Worm (Caenorhabditis elegans) whole organism, L4/young adult: ENCODE measurements around the gene F25B5.3.

Experiments used
- W03F9.2 ChIP-seq: fragments of 150-350 bp; optimal IDR thresholded peaks from 2 replicates; lab custom pipeline; 2014; ENCODE audit warnings: missing biosample characterization, missing genetic modification characterization
- dao-5 ChIP-seq: sonication (generic microtip); optimal IDR thresholded peaks from 2 replicates; lab custom pipeline; 2016; ENCODE audit warnings: missing genotype, missing genetic modification characterization, moderate library complexity, missing compliant biosample characterization
- him-1 ChIP-seq: sonication (generic microtip); optimal IDR thresholded peaks from 2 replicates; lab custom pipeline; 2016; ENCODE audit warnings: missing genotype, missing genetic modification reagents, missing genetic modification characterization, missing compliant biosample characterization

F25B5.3 gene

DNA sequence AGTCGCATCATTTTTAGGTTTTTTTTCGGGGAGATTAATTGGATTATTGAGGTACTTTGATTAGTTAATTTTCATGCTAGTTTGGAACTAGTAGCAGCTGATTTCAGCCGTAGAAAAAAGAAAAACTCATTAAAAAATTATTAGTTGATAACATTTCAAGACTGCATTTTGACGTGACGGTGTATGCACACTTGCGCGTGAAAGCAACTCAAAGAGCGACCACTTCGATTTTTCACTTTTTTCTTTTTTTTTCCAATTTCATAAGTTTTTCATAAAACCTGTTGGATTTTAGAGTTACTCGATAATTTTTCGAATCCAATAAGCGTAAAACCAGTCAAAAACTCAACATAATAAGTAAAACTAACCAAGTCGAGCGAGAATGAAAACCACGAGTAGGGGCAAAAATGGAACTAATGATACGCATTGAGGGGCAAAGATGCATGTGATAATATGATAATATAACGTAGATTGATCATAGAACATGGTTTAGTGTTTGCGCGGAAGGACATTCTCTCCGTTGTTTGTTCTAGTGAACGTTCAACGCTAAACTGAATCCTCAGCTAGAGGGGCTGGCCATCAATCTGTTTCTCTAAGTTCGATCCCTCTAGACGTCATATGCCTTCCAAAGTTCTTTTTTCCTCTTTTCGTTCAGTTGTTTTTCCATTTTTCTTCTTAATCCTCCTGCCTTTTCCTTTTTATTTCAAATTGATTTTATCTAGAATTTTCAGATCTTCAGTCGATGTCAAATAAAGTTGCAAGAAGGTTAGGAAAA lies at the start of gene F25B5.3, which contains the start of gene F25B5.6:
TSS of gene F25B5.3 (plus strand) at position 722 of the 772 bp plus-strand sequence.
TSS of gene F25B5.6 (minus strand) at position 572 of the 772 bp plus-strand sequence.
- TF ChIP-seq dao-5 (tag; lab: Kevin White, UChicago) (no peak), him-1 (tag; lab: Kevin White, UChicago) (no peak)

DNA sequence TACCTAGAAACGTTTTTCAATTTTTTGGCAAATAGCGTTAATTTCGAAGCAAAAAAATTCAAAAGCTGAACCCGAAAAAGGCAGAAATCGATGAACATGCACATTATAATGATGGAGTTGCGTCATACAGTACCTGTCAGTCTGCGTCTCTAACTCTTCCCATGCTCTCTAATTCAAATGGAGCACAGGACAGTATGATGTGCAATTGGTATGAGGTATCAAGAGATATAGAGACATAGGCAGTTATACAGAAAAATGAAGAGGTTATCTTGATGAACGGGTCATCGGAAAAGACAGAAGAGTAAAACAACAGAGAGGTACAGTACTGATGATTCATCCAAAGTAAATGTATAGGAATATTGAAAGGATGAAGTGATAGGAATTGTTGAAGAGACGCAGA lies 48.0 kb upstream of the F25B5.3 start:
- TF ChIP-seq dao-5 (tag; lab: Kevin White, UChicago) (no peak), W03F9.2 (tag; lab: Kevin White, UChicago) (no peak), him-1 (tag; lab: Kevin White, UChicago) (no peak)

DNA sequence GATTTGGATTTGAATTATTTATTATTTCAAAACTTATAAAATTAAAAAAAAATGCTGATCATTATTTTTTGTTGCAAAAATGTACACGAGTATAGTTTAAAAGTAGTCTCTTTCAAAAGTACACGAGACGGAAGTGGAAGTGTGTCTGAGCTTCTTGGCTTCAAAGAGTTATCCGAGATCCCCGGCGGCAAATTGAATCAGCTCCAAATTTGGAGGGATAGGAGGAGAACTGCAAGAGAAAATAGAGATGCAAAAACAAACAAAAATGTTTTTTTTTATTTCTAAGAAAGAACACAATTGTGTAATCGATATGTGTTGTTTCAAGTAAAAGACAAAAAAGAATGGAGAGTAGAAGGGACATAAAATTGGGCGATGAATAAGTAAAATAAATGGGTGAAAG lies 46.1 kb upstream of the F25B5.3 start:
- TF ChIP-seq dao-5 (tag; lab: Kevin White, UChicago) (no peak), him-1 (tag; lab: Kevin White, UChicago) (no peak), W03F9.2 (tag; lab: Kevin White, UChicago) (no peak)

DNA sequence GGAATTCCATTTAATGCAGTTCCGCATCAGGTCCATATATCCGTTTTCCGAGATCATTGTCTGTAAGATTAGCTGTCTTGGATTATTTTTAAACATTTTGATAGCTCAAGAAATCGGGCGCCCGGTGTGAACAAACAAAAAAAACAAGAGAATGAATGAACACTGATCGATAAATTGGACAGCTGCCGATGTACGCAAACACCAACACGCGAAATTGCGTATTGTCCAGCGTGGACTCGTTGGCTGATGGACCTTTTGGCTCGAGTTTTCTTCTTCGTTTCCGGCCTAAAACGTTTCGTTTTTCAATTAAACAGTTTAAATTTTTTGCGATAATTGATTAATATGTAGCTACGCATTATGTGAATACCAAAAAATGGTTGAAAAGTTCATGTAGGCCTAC lies 42.6 kb upstream of the F25B5.3 start, which contains the start of gene dpff-1:
TSS of gene dpff-1 (minus strand) at position 288 of the 400 bp plus-strand sequence.
- no peak for TF ChIP-seq him-1 (tag; lab: Kevin White, UChicago)
- TF ChIP-seq dao-5 (tag; lab: Kevin White, UChicago): no peak
- TF ChIP-seq W03F9.2 (tag; lab: Kevin White, UChicago): no peak

DNA sequence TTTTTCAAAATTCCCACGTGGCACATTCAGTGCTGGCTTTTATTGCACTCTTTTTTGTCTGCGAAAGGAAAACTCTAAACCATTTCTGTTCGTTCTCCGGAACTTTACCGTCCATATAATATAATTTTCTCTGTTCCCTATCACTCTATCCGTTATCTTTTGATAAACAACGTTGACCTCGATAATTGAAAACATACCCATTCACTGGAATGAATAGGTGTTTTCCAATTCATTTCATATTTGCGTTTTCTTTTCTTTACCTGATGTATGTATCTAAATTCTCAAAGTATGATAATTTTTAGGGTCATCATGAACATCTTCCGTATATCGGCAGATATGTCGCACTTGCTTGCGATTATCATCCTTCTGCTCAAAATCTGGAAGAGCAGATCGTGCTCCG lies 41.9 kb upstream of the F25B5.3 start, which contains the start of gene erd-2.2:
TSS of gene erd-2.2 (plus strand) at position 301 of the 400 bp plus-strand sequence.
- no peak for TF ChIP-seq him-1 (tag; lab: Kevin White, UChicago)
- no peak for TF ChIP-seq dao-5 (tag; lab: Kevin White, UChicago)
- TF ChIP-seq W03F9.2 (tag; lab: Kevin White, UChicago): no peak

DNA sequence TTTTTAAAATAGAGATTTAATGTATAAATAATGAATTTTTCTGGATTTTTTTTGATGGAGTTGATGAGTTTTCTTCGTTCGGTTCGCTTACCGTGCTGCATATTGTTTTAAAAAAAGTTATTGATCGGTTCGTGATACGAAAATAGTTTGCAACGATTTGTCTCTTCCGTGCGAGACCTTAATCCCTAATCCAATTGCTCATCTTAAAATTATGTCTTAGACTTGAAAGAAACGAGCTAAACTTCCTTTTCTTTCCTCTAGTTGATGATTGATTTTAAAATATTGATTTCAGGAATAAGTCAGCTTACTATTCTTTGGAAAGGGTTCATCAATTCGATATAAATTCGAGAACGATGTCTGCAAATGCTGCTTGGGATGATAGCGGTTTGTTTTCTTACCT lies 40.3 kb upstream of the F25B5.3 start, which contains the start of gene C28H8.3:
TSS of gene C28H8.3 (plus strand) at position 293 of the 400 bp plus-strand sequence.
- no peak for TF ChIP-seq him-1 (tag; lab: Kevin White, UChicago)
- no peak for TF ChIP-seq dao-5 (tag; lab: Kevin White, UChicago)
- TF ChIP-seq W03F9.2 (tag; lab: Kevin White, UChicago): no peak

DNA sequence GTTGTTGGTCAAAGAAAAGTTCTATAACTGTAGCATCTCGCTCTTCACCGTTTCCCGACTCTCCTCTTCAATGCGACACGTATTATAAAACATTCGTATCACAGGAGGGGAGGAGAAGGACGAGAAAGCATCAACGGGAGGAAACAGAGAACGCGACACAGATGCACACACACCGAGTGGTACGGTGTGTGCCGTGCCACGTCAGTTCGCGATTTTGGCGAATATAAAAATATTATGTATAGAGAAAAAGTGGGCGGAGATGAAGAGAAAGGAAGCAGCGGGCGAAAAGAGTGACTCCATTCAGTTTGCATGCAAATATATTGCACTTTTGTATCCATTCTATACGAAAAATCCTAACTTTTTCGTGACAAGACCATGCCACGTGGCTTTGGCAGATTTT lies 34.0 kb upstream of the F25B5.3 start:
- TF ChIP-seq him-1 (tag; lab: Kevin White, UChicago): no peak
- TF ChIP-seq W03F9.2 (tag; lab: Kevin White, UChicago): no peak
- TF ChIP-seq dao-5 (tag; lab: Kevin White, UChicago): no peak

DNA sequence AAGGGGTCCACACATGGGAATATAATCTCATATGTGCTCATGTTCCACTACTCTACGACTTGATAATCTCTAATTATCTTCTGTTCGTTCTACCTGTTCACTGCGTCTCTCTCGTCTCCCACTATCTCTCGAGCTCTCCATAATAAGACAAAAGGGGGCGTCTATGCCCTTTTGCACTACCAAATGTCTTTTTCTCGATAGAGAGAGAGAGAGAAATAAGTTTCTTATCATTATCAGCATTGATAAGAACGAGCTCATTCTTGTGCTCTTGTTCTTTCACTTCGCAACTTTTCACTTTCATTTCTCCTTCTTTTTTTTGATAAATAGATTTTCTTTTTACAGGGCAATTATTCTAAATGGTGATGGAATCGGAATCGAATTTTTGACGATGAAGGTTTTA lies 32.8 kb upstream of the F25B5.3 start:
- TF ChIP-seq W03F9.2 (tag; lab: Kevin White, UChicago): no peak
- no peak for TF ChIP-seq him-1 (tag; lab: Kevin White, UChicago)
- no peak for TF ChIP-seq dao-5 (tag; lab: Kevin White, UChicago)

DNA sequence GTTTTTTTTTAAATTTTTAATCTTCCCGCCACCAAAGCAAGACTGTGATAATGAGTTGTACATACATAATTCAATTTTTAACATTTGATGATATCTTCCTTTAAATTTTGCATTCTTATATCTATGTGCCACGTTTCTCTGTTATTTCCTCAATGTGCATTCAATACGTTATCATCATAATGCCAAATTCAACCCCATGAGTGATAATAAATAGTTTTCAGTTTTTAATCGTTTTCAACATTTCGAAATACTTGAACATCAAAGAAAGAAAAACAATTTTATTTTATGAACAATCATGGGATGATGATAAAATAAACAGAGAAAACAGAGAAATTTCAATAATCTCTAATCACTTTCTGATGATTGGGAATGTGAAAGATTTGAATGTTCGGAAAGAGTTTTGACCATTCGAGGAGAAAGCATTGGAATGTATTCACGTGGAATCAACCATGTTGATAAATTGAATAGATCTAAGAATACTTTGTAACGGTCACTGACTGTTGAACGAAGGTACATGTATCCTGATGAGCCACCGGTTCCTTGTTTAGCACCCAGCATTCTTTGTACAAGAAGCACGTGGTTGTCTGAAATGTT lies 31.2 kb upstream of the F25B5.3 start:
- TF ChIP-seq dao-5 (tag; lab: Kevin White, UChicago): no peak
- no peak for TF ChIP-seq him-1 (tag; lab: Kevin White, UChicago)
- peak; percentile 9 for TF ChIP-seq W03F9.2 (tag; lab: Kevin White, UChicago)

DNA sequence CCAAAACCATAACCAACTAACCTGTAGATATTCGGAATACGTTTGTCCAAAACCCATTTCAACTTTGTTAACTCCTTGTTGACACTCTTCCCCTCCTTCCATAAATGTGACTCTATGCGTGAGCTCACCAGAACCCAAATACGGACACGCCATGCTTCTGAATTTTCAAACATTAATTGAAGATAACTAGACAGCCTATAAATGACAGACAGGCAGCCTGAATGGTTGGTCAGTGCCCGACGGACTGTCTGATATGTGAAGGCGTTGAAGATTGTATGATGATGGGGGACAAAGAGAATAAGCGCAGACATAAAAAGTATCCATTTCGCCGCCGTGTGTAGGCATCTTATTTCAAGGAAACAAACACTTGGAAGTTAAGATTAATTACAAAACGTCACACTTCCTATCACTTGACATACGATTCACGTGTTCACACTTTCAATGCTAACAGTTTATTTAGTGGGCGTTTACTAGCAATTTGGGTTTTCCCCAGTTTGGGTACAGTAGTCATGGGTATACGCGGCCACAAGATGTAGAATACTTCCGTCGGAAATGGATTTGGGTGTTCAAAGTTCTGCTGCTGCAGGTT lies 28.8 kb upstream of the F25B5.3 start, which contains the start of the genes tdo-2 and C28H8.2:
TSS of gene tdo-2 (minus strand) at position 157 of the 589 bp plus-strand sequence.
TSS of gene C28H8.2 (plus strand) at position 524 of the 589 bp plus-strand sequence.
- no peak for TF ChIP-seq W03F9.2 (tag; lab: Kevin White, UChicago)
- TF ChIP-seq dao-5 (tag; lab: Kevin White, UChicago): no peak
- TF ChIP-seq him-1 (tag; lab: Kevin White, UChicago): no peak

DNA sequence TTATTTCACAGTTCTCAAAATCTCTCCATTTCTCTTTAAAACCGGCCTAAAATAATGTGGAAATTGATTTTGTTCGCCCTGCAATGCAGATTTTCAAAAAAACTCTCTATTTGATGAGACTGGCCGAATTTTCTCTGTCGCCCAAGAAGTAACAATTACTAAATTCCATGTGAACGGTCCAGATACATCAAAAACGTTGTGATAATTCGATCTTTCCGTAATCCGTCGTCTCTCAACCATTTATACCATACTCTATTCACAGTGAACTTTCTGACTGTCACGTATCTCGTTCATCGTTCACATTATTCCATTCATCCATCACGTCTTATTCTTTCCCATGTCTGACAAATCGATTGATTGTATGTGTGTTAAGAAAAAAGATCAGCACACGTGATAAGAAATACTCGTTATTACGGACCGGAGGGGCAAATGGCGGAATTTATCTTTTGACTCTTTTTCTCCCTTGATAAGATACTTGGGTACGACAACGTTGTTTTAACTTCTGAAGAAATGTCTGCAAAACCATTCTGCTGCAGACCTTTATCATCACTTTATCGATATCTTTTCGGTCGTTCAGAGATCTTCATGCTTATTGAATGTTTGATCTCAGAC lies 27.5 kb upstream of the F25B5.3 start:
- TF ChIP-seq him-1 (tag; lab: Kevin White, UChicago): no peak
- TF ChIP-seq W03F9.2 (tag; lab: Kevin White, UChicago): no peak
- TF ChIP-seq dao-5 (tag; lab: Kevin White, UChicago): no peak

DNA sequence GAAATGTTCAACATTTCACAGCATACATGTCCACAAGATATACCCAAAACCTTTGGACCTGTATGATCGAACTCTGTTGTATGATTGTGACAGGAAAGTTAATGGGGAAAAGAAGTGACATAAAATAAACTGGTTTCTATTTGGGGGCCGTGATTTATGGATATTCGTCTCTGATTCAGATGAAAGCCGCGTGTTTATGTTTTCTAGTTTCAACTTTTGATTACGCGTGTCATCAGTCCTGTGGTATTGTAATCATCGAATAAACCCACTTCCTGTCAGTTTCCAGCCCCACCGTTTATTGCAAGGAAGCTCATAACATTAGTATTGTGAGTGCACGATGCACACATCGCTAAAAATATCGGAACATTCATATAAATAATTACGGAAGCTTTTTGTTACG lies 26.4 kb upstream of the F25B5.3 start:
- TF ChIP-seq him-1 (tag; lab: Kevin White, UChicago) (no peak), dao-5 (tag; lab: Kevin White, UChicago) (no peak), W03F9.2 (tag; lab: Kevin White, UChicago) (no peak)
